Worm (Caenorhabditis elegans): Measurements from ENCODE around the gene sri-54.
"Not testable (repeated sequence)": the region's sequence is repeated elsewhere in the genome, so short reads cannot be mapped to it uniquely, and the experiment has no call there.

The sri-54 gene

DNA sequence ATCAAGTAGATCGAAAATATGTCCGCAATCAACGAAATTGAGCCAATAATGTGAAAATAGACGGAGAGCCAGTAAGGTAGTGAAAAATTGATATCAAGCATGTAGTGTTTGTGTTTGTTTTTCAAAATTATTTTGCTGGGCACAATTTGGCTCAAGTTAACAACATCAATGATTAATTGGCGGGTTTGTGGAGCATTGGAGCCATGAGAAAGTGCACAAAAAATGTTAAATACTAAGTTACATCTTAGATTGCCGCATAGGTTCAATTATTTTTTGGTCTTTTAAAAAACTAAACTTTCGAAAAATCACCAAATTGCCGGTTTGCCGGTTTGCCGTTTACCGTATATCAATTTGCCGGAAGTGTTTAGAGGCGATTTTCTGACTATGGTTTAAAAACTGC, at the start of gene sri-54:
sri-54 (minus strand) TSS at position 101 of the 400 bp plus-strand sequence.
- no peak for TF ChIP-seq cog-1 (tag; optimal IDR thresholded peaks at IDR 0.05)
- TF ChIP-seq ztf-29 (GFP tag; IDR thresholded peaks at IDR 0.05) = no peak
- no peak for TF ChIP-seq flt-1 (GFP tag; IDR thresholded peaks at IDR 0.05)
- TF ChIP-seq tab-1 (GFP tag; IDR thresholded peaks at IDR 0.05) = no peak
- no peak for TF ChIP-seq med-1 (GFP tag; optimal IDR thresholded peaks at IDR 0.05; ENCODE audit: insufficient read depth)
- TF ChIP-seq ztf-23 (GFP tag; IDR thresholded peaks at IDR 0.05) = no peak
- TF ChIP-seq ref-1 (GFP tag; conservative IDR thresholded peaks at IDR 0.05) = no peak
- TF ChIP-seq T22C8.4 (GFP tag; IDR thresholded peaks at IDR 0.05) = no peak
- no peak for TF ChIP-seq klf-2 (GFP tag; conservative IDR thresholded peaks at IDR 0.05)

DNA sequence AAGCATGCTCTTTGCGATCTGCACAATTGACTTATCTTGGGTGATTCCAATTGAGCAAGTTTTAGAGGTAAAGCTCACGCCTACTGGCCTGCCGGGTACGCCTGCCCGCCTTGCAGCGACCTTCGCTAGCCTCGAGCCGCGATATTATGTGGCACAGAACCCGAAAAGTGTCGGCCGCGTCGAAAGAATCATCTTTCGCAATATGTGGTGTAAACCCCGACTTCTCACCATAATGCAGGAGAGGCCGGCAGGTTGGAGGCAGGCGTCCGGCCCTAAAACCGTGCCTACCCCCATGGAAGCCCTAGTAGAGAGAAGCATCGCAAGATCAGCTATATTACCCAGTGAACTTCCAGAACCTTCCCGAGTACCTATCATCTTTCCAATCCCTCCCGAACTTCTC, 48.1 kb upstream of the sri-54 start:
- no peak for TF ChIP-seq ztf-23 (GFP tag; IDR thresholded peaks at IDR 0.05)

DNA sequence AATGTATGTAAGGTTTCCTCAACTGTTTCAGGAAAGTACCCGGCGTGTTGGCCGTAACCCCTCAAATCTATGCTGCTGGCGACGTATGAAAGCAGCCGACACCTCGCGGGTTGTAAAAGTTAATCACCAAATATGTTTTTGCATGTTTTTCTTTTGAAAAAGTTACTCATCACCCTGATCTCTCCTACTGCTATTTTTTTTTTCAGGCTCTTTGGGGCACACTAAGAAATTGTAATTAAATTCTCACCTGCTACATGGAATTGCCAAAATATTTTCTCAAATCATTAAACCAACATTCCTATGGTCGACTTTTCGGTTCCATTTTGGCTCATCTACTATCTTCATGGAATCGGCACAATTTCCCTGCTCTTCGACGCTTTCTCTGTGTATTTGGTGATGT, 47.2 kb upstream of the sri-54 start, which contains the start of gene sri-78:
sri-78 (plus strand) TSS at position 301 of the 400 bp plus-strand sequence.
- TF ChIP-seq cog-1 (tag; optimal IDR thresholded peaks at IDR 0.05); ztf-23 (GFP tag; IDR thresholded peaks at IDR 0.05); ref-1 (GFP tag; conservative IDR thresholded peaks at IDR 0.05): not testable (repeated sequence)

DNA sequence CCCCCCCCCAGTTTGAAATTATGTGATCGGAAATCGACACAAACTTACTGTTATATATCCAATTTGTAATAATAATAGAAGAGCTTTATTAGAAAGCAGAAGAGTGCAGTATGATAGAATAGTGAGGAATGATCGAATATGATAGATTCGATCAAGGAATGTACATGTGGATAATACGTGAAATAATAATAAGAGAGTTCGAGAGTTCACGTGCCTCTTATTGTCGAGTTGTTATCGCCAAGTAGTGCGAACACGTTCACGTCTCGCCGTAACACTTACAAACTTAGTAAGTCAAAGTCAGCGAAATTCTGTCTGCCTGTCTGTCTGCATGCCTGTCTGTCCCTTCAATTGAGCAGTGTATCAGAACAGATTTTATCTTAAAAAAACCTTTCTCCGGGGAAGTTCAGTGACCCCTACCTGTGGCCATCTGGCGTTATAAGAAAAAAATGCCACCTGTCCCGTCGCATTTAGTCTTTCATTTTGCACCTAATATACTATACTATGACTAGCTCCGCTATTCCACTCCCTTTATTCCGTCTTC, 45.7 kb upstream of the sri-54 start, which contains the start of the genes Y27F2A.6 and Y27F2A.8:
Y27F2A.6 (minus strand) TSS at position 101 of the 541 bp plus-strand sequence.
Y27F2A.8 (plus strand) TSS at position 491 of the 541 bp plus-strand sequence.
- TF ChIP-seq tab-1 (GFP tag; IDR thresholded peaks at IDR 0.05); med-1 (GFP tag; optimal IDR thresholded peaks at IDR 0.05; ENCODE audit: insufficient read depth); T22C8.4 (GFP tag; IDR thresholded peaks at IDR 0.05): not testable (repeated sequence)

DNA sequence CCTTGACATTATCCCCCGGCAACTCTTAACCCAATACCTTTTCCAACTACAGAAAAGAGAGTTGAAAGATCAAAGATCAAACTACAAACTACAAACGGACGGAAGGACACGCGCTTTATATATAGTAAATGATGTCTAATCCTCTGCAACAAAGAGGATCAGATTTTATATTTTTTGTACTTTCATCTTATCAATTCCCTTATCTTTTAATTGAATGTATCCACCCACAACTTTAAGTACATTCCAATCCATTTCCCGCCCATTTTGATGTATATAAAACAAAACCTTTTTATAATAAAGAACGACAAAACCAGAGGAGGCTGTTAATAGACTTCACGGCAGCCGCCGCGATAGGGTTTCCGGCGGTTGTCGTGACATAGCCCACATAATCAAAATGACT, 40.0 kb upstream of the sri-54 start, which contains the start of gene sri-40:
sri-40 (plus strand) TSS at position 301 of the 400 bp plus-strand sequence.
- not testable (repeated sequence) for TF ChIP-seq med-1 (GFP tag; optimal IDR thresholded peaks at IDR 0.05; ENCODE audit: insufficient read depth); T22C8.4 (GFP tag; IDR thresholded peaks at IDR 0.05); flt-1 (GFP tag; IDR thresholded peaks at IDR 0.05)

DNA sequence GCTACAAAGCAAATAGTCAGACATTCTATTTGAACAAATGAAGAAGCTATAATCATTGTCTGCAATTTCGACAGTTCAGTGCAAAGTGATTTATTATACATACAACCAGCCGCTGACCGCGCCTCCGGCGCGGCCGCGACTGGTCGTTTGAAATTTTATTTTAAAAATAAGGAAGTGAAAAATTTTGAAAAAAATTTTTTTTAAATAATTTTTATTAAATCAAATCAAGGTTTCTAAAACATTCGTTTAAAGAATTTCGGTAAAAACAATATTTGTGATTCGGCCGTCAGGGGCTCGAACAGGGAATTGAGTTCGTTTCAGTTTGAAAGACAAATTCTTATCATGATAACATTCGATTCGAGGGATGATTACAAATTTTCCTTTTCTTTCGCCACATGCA, 34.5 kb upstream of the sri-54 start, which contains the start of gene Y27F2A.10:
Y27F2A.10 (minus strand) TSS at position 101 of the 400 bp plus-strand sequence.
- TF ChIP-seq ztf-29 (GFP tag; IDR thresholded peaks at IDR 0.05) (no peak), ztf-23 (GFP tag; IDR thresholded peaks at IDR 0.05) (no peak), ref-1 (GFP tag; conservative IDR thresholded peaks at IDR 0.05) (no peak), T22C8.4 (GFP tag; IDR thresholded peaks at IDR 0.05) (no peak), tab-1 (GFP tag; IDR thresholded peaks at IDR 0.05) (no peak), cog-1 (tag; optimal IDR thresholded peaks at IDR 0.05) (no peak), med-1 (GFP tag; optimal IDR thresholded peaks at IDR 0.05; ENCODE audit: insufficient read depth) (no peak), flt-1 (GFP tag; IDR thresholded peaks at IDR 0.05) (no peak), klf-2 (GFP tag; conservative IDR thresholded peaks at IDR 0.05) (no peak)

DNA sequence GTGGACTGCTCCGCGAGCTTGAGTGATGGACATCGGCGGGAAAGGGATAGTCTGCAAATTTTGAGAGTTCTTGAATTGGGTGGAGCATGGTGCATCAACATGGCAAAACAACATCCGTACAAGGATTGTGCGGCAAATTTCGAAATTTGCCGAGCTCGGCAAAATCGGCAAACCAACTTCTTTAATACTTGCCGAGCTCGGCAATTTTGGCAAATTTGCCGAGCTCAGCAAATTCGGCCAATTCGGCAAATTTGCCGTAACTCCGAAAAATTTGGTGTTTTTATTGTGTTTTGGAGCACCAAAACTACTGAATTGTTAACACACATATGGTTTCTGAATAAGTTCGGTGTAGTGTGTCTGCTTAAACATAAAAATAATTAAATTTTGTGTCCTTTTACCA, 32.4 kb upstream of the sri-54 start, which contains the start of gene fbxc-55:
fbxc-55 (minus strand) TSS at position 101 of the 400 bp plus-strand sequence.
- TF ChIP-seq ref-1 (GFP tag; conservative IDR thresholded peaks at IDR 0.05) (no peak), ztf-23 (GFP tag; IDR thresholded peaks at IDR 0.05) (no peak), tab-1 (GFP tag; IDR thresholded peaks at IDR 0.05) (no peak), klf-2 (GFP tag; conservative IDR thresholded peaks at IDR 0.05) (no peak), ztf-29 (GFP tag; IDR thresholded peaks at IDR 0.05) (no peak)

DNA sequence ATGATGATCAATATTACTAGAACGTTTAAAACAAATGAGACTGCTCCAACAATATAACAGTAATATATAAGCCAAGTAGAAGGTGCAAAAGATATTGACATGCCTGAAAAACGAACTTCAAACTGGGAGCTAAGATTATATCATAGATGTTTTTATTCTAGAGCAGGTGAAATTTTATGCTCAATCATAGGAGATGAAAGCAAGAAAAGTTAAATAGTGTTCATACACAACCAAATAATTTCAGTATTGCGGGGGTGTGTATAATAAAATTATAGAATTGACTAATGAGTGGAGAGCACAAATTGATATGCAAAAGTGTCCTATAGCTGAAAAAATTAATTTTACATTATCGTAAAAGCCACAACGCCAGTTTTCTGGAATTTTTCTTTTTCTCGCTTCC, 21.3 kb upstream of the sri-54 start, which contains the start of gene sri-34:
sri-34 (minus strand) TSS at position 101 of the 400 bp plus-strand sequence.
- TF ChIP-seq ref-1 (GFP tag; conservative IDR thresholded peaks at IDR 0.05) = no peak
- no peak for TF ChIP-seq ztf-23 (GFP tag; IDR thresholded peaks at IDR 0.05)
- no peak for TF ChIP-seq klf-2 (GFP tag; conservative IDR thresholded peaks at IDR 0.05)
- no peak for TF ChIP-seq T22C8.4 (GFP tag; IDR thresholded peaks at IDR 0.05)
- no peak for TF ChIP-seq ztf-29 (GFP tag; IDR thresholded peaks at IDR 0.05)
- TF ChIP-seq tab-1 (GFP tag; IDR thresholded peaks at IDR 0.05) = no peak
- no peak for TF ChIP-seq flt-1 (GFP tag; IDR thresholded peaks at IDR 0.05)
- no peak for TF ChIP-seq med-1 (GFP tag; optimal IDR thresholded peaks at IDR 0.05; ENCODE audit: insufficient read depth)
- no peak for TF ChIP-seq cog-1 (tag; optimal IDR thresholded peaks at IDR 0.05)

DNA sequence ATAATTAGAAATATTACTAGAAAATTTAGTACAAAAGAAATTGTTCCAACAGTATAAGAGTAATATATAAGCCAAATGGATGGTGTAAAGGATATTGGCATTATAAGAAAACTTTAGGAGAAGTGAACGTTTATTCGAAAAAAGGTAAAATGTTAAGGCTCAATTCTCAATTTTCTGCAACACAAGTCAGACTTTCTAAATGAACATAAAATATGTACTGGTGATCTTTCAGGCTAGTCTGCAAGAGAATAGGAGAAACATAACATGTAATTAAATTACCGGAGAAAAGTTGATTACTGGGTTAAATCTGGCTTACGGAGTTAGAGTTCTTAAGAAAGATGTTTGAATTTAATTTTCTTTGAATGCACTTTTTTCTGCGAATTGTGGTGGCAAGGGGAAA, 19.0 kb upstream of the sri-54 start, which contains the start of gene sri-33:
sri-33 (minus strand) TSS at position 101 of the 400 bp plus-strand sequence.
- TF ChIP-seq ztf-29 (GFP tag; IDR thresholded peaks at IDR 0.05) (no peak), cog-1 (tag; optimal IDR thresholded peaks at IDR 0.05) (no peak), med-1 (GFP tag; optimal IDR thresholded peaks at IDR 0.05; ENCODE audit: insufficient read depth) (no peak), klf-2 (GFP tag; conservative IDR thresholded peaks at IDR 0.05) (no peak), tab-1 (GFP tag; IDR thresholded peaks at IDR 0.05) (no peak), T22C8.4 (GFP tag; IDR thresholded peaks at IDR 0.05) (no peak), flt-1 (GFP tag; IDR thresholded peaks at IDR 0.05) (no peak), ref-1 (GFP tag; conservative IDR thresholded peaks at IDR 0.05) (no peak), ztf-23 (GFP tag; IDR thresholded peaks at IDR 0.05) (no peak)

DNA sequence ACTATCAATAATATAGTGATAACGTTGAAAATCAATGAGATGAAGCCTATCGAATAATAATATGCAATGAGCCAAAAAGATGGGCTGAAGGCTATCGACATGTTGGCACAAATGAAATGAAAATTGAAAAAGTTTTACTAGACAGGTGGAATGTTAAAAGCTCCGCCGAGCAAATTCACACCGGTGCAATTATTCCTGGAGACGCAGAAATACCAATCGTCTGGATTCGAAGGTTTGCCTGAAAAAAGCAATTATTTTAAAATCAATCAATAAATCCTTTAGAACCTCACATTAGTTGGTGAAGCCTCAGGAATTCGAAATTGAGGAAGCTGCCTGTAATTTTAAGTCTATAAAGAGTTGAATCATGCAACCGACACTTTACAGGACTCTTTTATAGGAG, 16.7 kb upstream of the sri-54 start, which contains the start of gene sri-32:
sri-32 (minus strand) TSS at position 101 of the 400 bp plus-strand sequence.
- TF ChIP-seq klf-2 (GFP tag; conservative IDR thresholded peaks at IDR 0.05) (no peak), tab-1 (GFP tag; IDR thresholded peaks at IDR 0.05) (no peak), ztf-29 (GFP tag; IDR thresholded peaks at IDR 0.05) (no peak), flt-1 (GFP tag; IDR thresholded peaks at IDR 0.05) (no peak), med-1 (GFP tag; optimal IDR thresholded peaks at IDR 0.05; ENCODE audit: insufficient read depth) (no peak), ztf-23 (GFP tag; IDR thresholded peaks at IDR 0.05) (no peak), cog-1 (tag; optimal IDR thresholded peaks at IDR 0.05) (no peak), T22C8.4 (GFP tag; IDR thresholded peaks at IDR 0.05) (no peak), ref-1 (GFP tag; conservative IDR thresholded peaks at IDR 0.05) (no peak)

Data from whole organism, midembryonic.